Worm (Caenorhabditis elegans): Measurements from ENCODE around the gene lmtr-3.

- TF ChIP-seq him-1 (tag; optimal IDR thresholded peaks at IDR 0.05) = no peak
- TF ChIP-seq dao-5 (tag; optimal IDR thresholded peaks at IDR 0.05) = no peak
Observed at ce11 chrV:11095873-11096272, 28.1 kb upstream of the lmtr-3 start, which contains the start of gene Y42A5A.3.

Data from whole organism, L4/young adult.